Worm (Caenorhabditis elegans) whole organism, L2 larva: ENCODE measurements around the gene ctr-9.
A peak's percentile ranks its signal among the peaks of the same experiment; 100 is the strongest.

Source experiments
- F13H6.1 ChIP-seq: sonication (generic microtip); optimal IDR thresholded peaks from 2 replicates; lab custom pipeline; 2016; ENCODE audit warnings: missing genetic modification characterization, missing compliant biosample characterization
- R02D3.7 ChIP-seq: fragments of 150-350 bp; optimal IDR thresholded peaks from 2 replicates; lab custom pipeline; 2014; ENCODE audit warnings: missing biosample characterization, missing genetic modification characterization
- ZK546.5 ChIP-seq: sonication (generic microtip); optimal IDR thresholded peaks from 2 replicates; lab custom pipeline; 2017; ENCODE audit warnings: missing biosample characterization, missing genetic modification characterization
- aly-2 ChIP-seq: fragments of 150-350 bp; optimal IDR thresholded peaks from 2 replicates; lab custom pipeline; 2014; ENCODE audit warnings: missing biosample characterization, missing genetic modification characterization
- blmp-1 ChIP-seq: sonication (generic microtip); optimal IDR thresholded peaks from 2 replicates; lab custom pipeline; 2017; ENCODE audit warnings: missing genetic modification characterization, mild to moderate bottlenecking, missing compliant biosample characterization, antibody characterized with exemption, moderate library complexity; ENCODE audit not compliant: insufficient read depth
- ceh-16 ChIP-seq: fragments of 150-350 bp; optimal IDR thresholded peaks from 2 replicates; lab custom pipeline; 2014; ENCODE audit warnings: missing biosample characterization, missing genetic modification characterization
- ceh-82 ChIP-seq: fragments of 150-350 bp; optimal IDR thresholded peaks from 2 replicates; lab custom pipeline; 2014; ENCODE audit warnings: missing biosample characterization, missing genetic modification characterization
- crh-2 ChIP-seq: sonication (generic microtip); optimal IDR thresholded peaks from 2 replicates; lab custom pipeline; 2017; ENCODE audit warnings: missing biosample characterization, missing genetic modification characterization
- dmd-4 ChIP-seq: sonication (generic microtip); optimal IDR thresholded peaks from 2 replicates; lab custom pipeline; 2017; ENCODE audit warnings: missing biosample characterization, missing genetic modification characterization
- elt-3 ChIP-seq: sonication (generic microtip); optimal IDR thresholded peaks from 2 replicates; lab custom pipeline; 2017; ENCODE audit warnings: missing biosample characterization, missing genetic modification characterization
- fos-1 ChIP-seq: fragments of 150-350 bp; optimal IDR thresholded peaks from 2 replicates; lab custom pipeline; 2014; ENCODE audit warnings: missing biosample characterization, missing genetic modification characterization
- gmeb-1 ChIP-seq: fragments of 150-350 bp; optimal IDR thresholded peaks from 2 replicates; lab custom pipeline; 2014; ENCODE audit warnings: missing biosample characterization, missing genetic modification characterization
- lin-13 ChIP-seq: fragments of 150-350 bp; optimal IDR thresholded peaks from 2 replicates; lab custom pipeline; 2014; ENCODE audit warnings: missing biosample characterization, missing genetic modification reagents, missing genetic modification characterization
- lin-39 ChIP-seq: fragments of 150-350 bp; optimal IDR thresholded peaks from 2 replicates; lab custom pipeline; 2014; ENCODE audit warnings: missing biosample characterization, missing genetic modification reagents, missing genetic modification characterization
- lsy-2 ChIP-seq, 2 experiments: fragments of 150-350 bp in 1 of 2; sonication (generic microtip) in 1 of 2; optimal IDR thresholded peaks; 2 replicates each; lab custom pipeline; 2014 to 2017; ENCODE audit warnings: missing biosample characterization in 2 of 2, missing genetic modification characterization in 2 of 2
- mab-5 ChIP-seq: fragments of 150-350 bp; optimal IDR thresholded peaks from 2 replicates; lab custom pipeline; 2014; ENCODE audit warnings: missing biosample characterization, missing genetic modification characterization
- mbf-1 ChIP-seq: sonication (generic microtip); optimal IDR thresholded peaks from 2 replicates; lab custom pipeline; 2017; ENCODE audit warnings: missing biosample characterization, missing genetic modification characterization
- nhr-10 ChIP-seq: sonication (generic microtip); optimal IDR thresholded peaks from 2 replicates; lab custom pipeline; 2017; ENCODE audit warnings: missing biosample characterization, missing genetic modification characterization
- nhr-11 ChIP-seq: fragments of 150-350 bp; optimal IDR thresholded peaks from 2 replicates; lab custom pipeline; 2014; ENCODE audit warnings: missing biosample characterization, missing genetic modification characterization
- nhr-12 ChIP-seq: fragments of 150-350 bp; optimal IDR thresholded peaks from 2 replicates; lab custom pipeline; 2014; ENCODE audit warnings: missing biosample characterization, missing genetic modification characterization
- nhr-21 ChIP-seq: fragments of 150-350 bp; optimal IDR thresholded peaks from 2 replicates; lab custom pipeline; 2014; ENCODE audit warnings: missing biosample characterization, missing genetic modification characterization
- nhr-23 ChIP-seq: fragments of 150-350 bp; optimal IDR thresholded peaks from 2 replicates; lab custom pipeline; 2014; ENCODE audit warnings: missing biosample characterization, missing genetic modification reagents, missing genetic modification characterization
- nhr-237 ChIP-seq: fragments of 150-350 bp; optimal IDR thresholded peaks from 2 replicates; lab custom pipeline; 2014; ENCODE audit warnings: missing biosample characterization, missing genetic modification characterization
- nhr-77 ChIP-seq: fragments of 150-350 bp; optimal IDR thresholded peaks from 2 replicates; lab custom pipeline; 2014; ENCODE audit warnings: missing biosample characterization, missing genetic modification characterization
- skn-1 ChIP-seq: sonication (generic microtip); optimal IDR thresholded peaks from 2 replicates; lab custom pipeline; 2017; ENCODE audit warnings: missing biosample characterization, missing genetic modification characterization
- sma-3 ChIP-seq: sonication (generic microtip); optimal IDR thresholded peaks from 2 replicates; lab custom pipeline; 2016; ENCODE audit warnings: missing genetic modification reagents, missing genetic modification characterization, missing compliant biosample characterization
- sma-9 ChIP-seq, 2 experiments: fragments of 150-350 bp in 1 of 2; sonication (generic microtip) in 1 of 2; optimal IDR thresholded peaks; 2 replicates each; lab custom pipeline; 2014 to 2016; ENCODE audit warnings: missing genetic modification characterization in 2 of 2, mild to moderate bottlenecking in 1 of 2, missing biosample characterization in 1 of 2, missing compliant biosample characterization in 1 of 2, missing genetic modification reagents in 1 of 2, moderate library complexity in 1 of 2
- snpc-4 ChIP-seq: fragments of 150-350 bp; optimal IDR thresholded peaks from 2 replicates; lab custom pipeline; 2014; ENCODE audit warnings: missing biosample characterization, missing genetic modification characterization
- unc-39 ChIP-seq: fragments of 150-350 bp; optimal IDR thresholded peaks from 2 replicates; lab custom pipeline; 2014; ENCODE audit warnings: missing biosample characterization, missing genetic modification characterization
- unc-62 ChIP-seq: fragments of 150-350 bp; optimal IDR thresholded peaks from 2 replicates; lab custom pipeline; 2014; ENCODE audit warnings: missing biosample characterization, missing genetic modification reagents, missing genetic modification characterization
- zag-1 ChIP-seq: fragments of 150-350 bp; optimal IDR thresholded peaks from 2 replicates; lab custom pipeline; 2014; ENCODE audit warnings: missing biosample characterization, missing genetic modification characterization
- ztf-1 ChIP-seq: fragments of 200-800 bp; sonication (Bioruptor generic); conservative IDR thresholded peaks from 2 replicates; pipeline ENCODE4 v1.3.6; 2022; ENCODE audit warnings: missing genetic modification characterization, missing compliant biosample characterization
- ztf-11 ChIP-seq: sonication (generic microtip); optimal IDR thresholded peaks from 2 replicates; lab custom pipeline; 2017; ENCODE audit warnings: missing biosample characterization, missing genetic modification characterization

ctr-9 gene

ce11 chrIII:9467095-9467494 is 24.1 kb upstream of the ctr-9 start, which contains the start of gene baf-1 (continued):
- TF ChIP-seq nhr-10 (tag; lab: Kevin White, UChicago) (no peak), crh-2 (tag; lab: Kevin White, UChicago) (peak; percentile 70), fos-1 (peak; percentile 37), ceh-82 (no peak), nhr-11 (tag; lab: Kevin White, UChicago) (no peak), mab-5 (peak; percentile 57), ztf-11 (tag; lab: Kevin White, UChicago) (no peak), lin-13 (GFP tag; lab: Kevin White, UChicago) (peak; percentile 33), elt-3 (tag; lab: Kevin White, UChicago) (no peak), lsy-2 (tag; optimal IDR thresholded peaks at IDR 0.05; lab: Kevin White, UChicago) (peak; percentile 44 to 83), ceh-16 (no peak)

- no peak for TF ChIP-seq lin-39 (tag; lab: Kevin White, UChicago)
- no peak for TF ChIP-seq mab-5
- TF ChIP-seq nhr-77 = no peak
- no peak for TF ChIP-seq mbf-1 (tag; lab: Kevin White, UChicago)
- no peak for TF ChIP-seq nhr-237 (tag; lab: Kevin White, UChicago)
- TF ChIP-seq blmp-1 (tag; lab: Kevin White, UChicago) = no peak
- no peak for TF ChIP-seq ceh-82
- no peak for TF ChIP-seq unc-62 (GFP tag; lab: Kevin White, UChicago)
- no peak for TF ChIP-seq elt-3 (tag; lab: Kevin White, UChicago)
- no peak for TF ChIP-seq nhr-11 (tag; lab: Kevin White, UChicago)
- no peak for TF ChIP-seq aly-2 (tag; lab: Kevin White, UChicago)
- no peak for TF ChIP-seq ztf-11 (tag; lab: Kevin White, UChicago)
- TF ChIP-seq F13H6.1 (tag; lab: Kevin White, UChicago) = no peak
- TF ChIP-seq ZK546.5 (tag; lab: Kevin White, UChicago) = no peak
- TF ChIP-seq, all 48 proteins: peak for 0
These were observed 23.3 kb upstream of the ctr-9 start, which contains the start of gene tag-342 for ce11 chrIII:9467857-9468256. TSS of gene tag-342 (plus strand) at chrIII:9468157.

ce11 chrIII:9471996-9472395 is 19.2 kb upstream of the ctr-9 start:
- no peak for TF ChIP-seq lin-13 (GFP tag; lab: Kevin White, UChicago)
- TF ChIP-seq dmd-4 = no peak
- no peak for TF ChIP-seq F13H6.1 (tag; lab: Kevin White, UChicago)
- no peak for TF ChIP-seq R02D3.7
- TF ChIP-seq nhr-237 (tag; lab: Kevin White, UChicago) = no peak
- TF ChIP-seq nhr-21 (tag; lab: Kevin White, UChicago) = no peak
- TF ChIP-seq mbf-1 (tag; lab: Kevin White, UChicago) = no peak
- TF ChIP-seq nhr-77 = no peak
- no peak for TF ChIP-seq mab-5
- TF ChIP-seq sma-3 = no peak
- no peak for TF ChIP-seq nhr-23 (tag; lab: Kevin White, UChicago)
- no peak for TF ChIP-seq snpc-4 (tag; lab: Kevin White, UChicago)
- no peak for TF ChIP-seq gmeb-1 (tag; lab: Kevin White, UChicago)
- TF ChIP-seq zag-1 (tag; lab: Kevin White, UChicago) = no peak
- TF ChIP-seq ZK546.5 (tag; lab: Kevin White, UChicago) = no peak
- TF ChIP-seq ztf-11 (tag; lab: Kevin White, UChicago) = no peak
- TF ChIP-seq ceh-16 = no peak
- TF ChIP-seq skn-1 (tag; lab: Kevin White, UChicago) = no peak

ce11 chrIII:9472464-9472863 is 18.7 kb upstream of the ctr-9 start:
- TF ChIP-seq fos-1 (peak; percentile 63), nhr-12 (tag; lab: Kevin White, UChicago) (no peak)

ce11 chrIII:9474501-9474900 is 16.7 kb upstream of the ctr-9 start:
- TF ChIP-seq sma-3 = peak; percentile 47
- no peak for TF ChIP-seq unc-39 (tag; lab: Kevin White, UChicago)
- no peak for TF ChIP-seq ztf-1 (GFP tag; lab: Robert Waterston, UW)
- TF ChIP-seq fos-1 = peak; percentile 91
- TF ChIP-seq crh-2 (tag; lab: Kevin White, UChicago) = peak; percentile 48
- no peak for TF ChIP-seq nhr-23 (tag; lab: Kevin White, UChicago)
- TF ChIP-seq nhr-10 (tag; lab: Kevin White, UChicago) = no peak
- TF ChIP-seq sma-9 (GFP tag; optimal IDR thresholded peaks at IDR 0.05; lab: Kevin White, UChicago) = peak; percentile 21
- no peak for TF ChIP-seq sma-9 (tag; optimal IDR thresholded peaks at IDR 0.05; lab: Kevin White, UChicago)
- no peak for TF ChIP-seq ceh-82
- TF ChIP-seq, all 48 proteins: peak for 4
